Fruit fly (Drosophila melanogaster): Measurements from ENCODE around the gene CG17917.

dm6 chr3R:6352893-6353623, 11.3 kb downstream of the CG17917 start:
- no peak for TF ChIP-seq psq (optimal IDR thresholded peaks at IDR 0.05)
- no peak for TF ChIP-seq usp (GFP tag; optimal IDR thresholded peaks at IDR 0.05)
- no peak for TF ChIP-seq Dll (optimal IDR thresholded peaks at IDR 0.05)
- no peak for TF ChIP-seq pan (optimal IDR thresholded peaks at IDR 0.05)
- no peak for TF ChIP-seq CG8478 (optimal IDR thresholded peaks at IDR 0.05)
- no peak for TF ChIP-seq EcR (GFP tag; optimal IDR thresholded peaks at IDR 0.05)
